Worm (Caenorhabditis elegans) whole organism, L3 larva: ENCODE data around the gene K01A12.3.

ENCODE experiments used
- R02D3.7 ChIP-seq: fragments of 150-350 bp; optimal IDR thresholded peaks from 2 replicates; lab custom pipeline; 2014; ENCODE audit warnings: missing biosample characterization, missing genetic modification characterization
- ZK546.5 ChIP-seq: sonication (generic microtip); optimal IDR thresholded peaks from 2 replicates; lab custom pipeline; 2017; ENCODE audit warnings: missing biosample characterization, missing genetic modification characterization
- ama-1 ChIP-seq: fragments of 150-350 bp; optimal IDR thresholded peaks from 2 replicates; lab custom pipeline; 2018
- ceh-16 ChIP-seq: sonication (generic microtip); optimal IDR thresholded peaks from 2 replicates; lab custom pipeline; 2017; ENCODE audit warnings: missing biosample characterization, missing genetic modification characterization
- ceh-28 ChIP-seq: fragments of 150-350 bp; optimal IDR thresholded peaks from 2 replicates; lab custom pipeline; 2014; ENCODE audit warnings: missing biosample characterization, missing genetic modification reagents, missing genetic modification characterization
- daf-12 ChIP-seq: fragments of 150-350 bp; optimal IDR thresholded peaks from 2 replicates; lab custom pipeline; 2014; ENCODE audit warnings: missing biosample characterization, missing genetic modification reagents, missing genetic modification characterization
- egl-27 ChIP-seq: sonication (generic microtip); optimal IDR thresholded peaks from 4 replicates; lab custom pipeline; 2017; ENCODE audit warnings: missing biosample characterization, missing genetic modification reagents, missing genetic modification characterization
- elt-2 ChIP-seq: sonication (generic microtip); optimal IDR thresholded peaks from 2 replicates; lab custom pipeline; 2016; ENCODE audit warnings: missing genetic modification reagents, mild to moderate bottlenecking, missing genetic modification characterization, missing compliant biosample characterization
- fkh-2 ChIP-seq: fragments of 150-350 bp; optimal IDR thresholded peaks from 2 replicates; lab custom pipeline; 2014; ENCODE audit warnings: missing biosample characterization, missing genetic modification reagents, missing genetic modification characterization
- fos-1 ChIP-seq: fragments of 150-350 bp; optimal IDR thresholded peaks from 2 replicates; lab custom pipeline; 2014; ENCODE audit warnings: missing biosample characterization, missing genetic modification characterization
- hmg-11 ChIP-seq: sonication (generic microtip); optimal IDR thresholded peaks from 2 replicates; lab custom pipeline; 2016; ENCODE audit warnings: missing genetic modification characterization, missing compliant biosample characterization
- lin-15B ChIP-seq: fragments of 150-350 bp; optimal IDR thresholded peaks from 2 replicates; lab custom pipeline; 2014; ENCODE audit warnings: missing biosample characterization, missing genetic modification characterization
- lin-39 ChIP-seq: fragments of 150-350 bp; optimal IDR thresholded peaks from 2 replicates; lab custom pipeline; 2018; ENCODE audit warnings: missing biosample characterization, missing genetic modification reagents, missing genetic modification characterization
- lsy-12 ChIP-seq: sonication (generic microtip); optimal IDR thresholded peaks from 2 replicates; lab custom pipeline; 2016; ENCODE audit warnings: mild to moderate bottlenecking, missing genetic modification characterization, missing compliant biosample characterization
- mml-1 ChIP-seq: fragments of 150-350 bp; sonication (generic microtip); optimal IDR thresholded peaks from 3 replicates; lab custom pipeline; 2014; ENCODE audit warnings: missing biosample characterization, missing genetic modification characterization
- nfya-1 ChIP-seq: sonication (generic microtip); optimal IDR thresholded peaks from 2 replicates; lab custom pipeline; 2017; ENCODE audit warnings: missing genetic modification characterization, mild to moderate bottlenecking, missing compliant biosample characterization, antibody characterized with exemption, moderate library complexity; ENCODE audit not compliant: insufficient read depth
- nhr-11 ChIP-seq: fragments of 150-350 bp; optimal IDR thresholded peaks from 2 replicates; lab custom pipeline; 2014; ENCODE audit warnings: missing biosample characterization, missing genetic modification characterization
- nhr-23 ChIP-seq: fragments of 150-350 bp; optimal IDR thresholded peaks from 2 replicates; lab custom pipeline; 2014; ENCODE audit warnings: missing biosample characterization, missing genetic modification reagents, missing genetic modification characterization
- nhr-237 ChIP-seq: fragments of 150-350 bp; optimal IDR thresholded peaks from 2 replicates; lab custom pipeline; 2014; ENCODE audit warnings: missing biosample characterization, missing genetic modification characterization
- nhr-25 ChIP-seq: sonication (generic microtip); optimal IDR thresholded peaks from 2 replicates; lab custom pipeline; 2017; ENCODE audit warnings: missing biosample characterization, missing genetic modification characterization
- nhr-28 ChIP-seq: fragments of 150-350 bp; optimal IDR thresholded peaks from 2 replicates; lab custom pipeline; 2014; ENCODE audit warnings: missing biosample characterization, missing genetic modification characterization
- nhr-43 ChIP-seq: sonication (generic microtip); optimal IDR thresholded peaks from 2 replicates; lab custom pipeline; 2016; ENCODE audit warnings: mild to moderate bottlenecking, missing genetic modification characterization, missing compliant biosample characterization; ENCODE audit not compliant: poor library complexity, severe bottlenecking
- nhr-76 ChIP-seq: fragments of 150-350 bp; sonication (generic microtip); optimal IDR thresholded peaks from 5 replicates; lab custom pipeline; 2014; ENCODE audit warnings: missing biosample characterization, missing genetic modification characterization
- nhr-77 ChIP-seq: fragments of 150-350 bp; optimal IDR thresholded peaks from 2 replicates; lab custom pipeline; 2014; ENCODE audit warnings: missing biosample characterization, missing genetic modification characterization
- pha-4 ChIP-seq: fragments of 150-350 bp; optimal IDR thresholded peaks from 2 replicates; lab custom pipeline; 2014; ENCODE audit warnings: missing biosample characterization, missing genetic modification reagents, missing genetic modification characterization
- pqm-1 ChIP-seq: fragments of 150-350 bp; optimal IDR thresholded peaks from 2 replicates; lab custom pipeline; 2017; ENCODE audit warnings: missing biosample characterization, missing genetic modification characterization, inconsistent platforms
- sea-2 ChIP-seq: fragments of 150-350 bp; sonication (generic microtip); optimal IDR thresholded peaks from 4 replicates; lab custom pipeline; 2014; ENCODE audit warnings: missing biosample characterization, missing genetic modification reagents, missing genetic modification characterization
- skn-1 ChIP-seq: fragments of 150-350 bp; optimal IDR thresholded peaks from 2 replicates; lab custom pipeline; 2014; ENCODE audit warnings: missing biosample characterization, missing genetic modification characterization
- snpc-4 ChIP-seq: fragments of 150-350 bp; optimal IDR thresholded peaks from 2 replicates; lab custom pipeline; 2014; ENCODE audit warnings: missing biosample characterization, missing genetic modification characterization
- tbx-2 ChIP-seq: sonication (generic microtip); optimal IDR thresholded peaks from 2 replicates; lab custom pipeline; 2016; ENCODE audit warnings: mild to moderate bottlenecking, missing genetic modification characterization, missing compliant biosample characterization
- zag-1 ChIP-seq: fragments of 150-350 bp; optimal IDR thresholded peaks from 2 replicates; lab custom pipeline; 2014; ENCODE audit warnings: missing biosample characterization, missing genetic modification characterization
- ztf-4 ChIP-seq: fragments of 150-350 bp; optimal IDR thresholded peaks from 2 replicates; lab custom pipeline; 2014; ENCODE audit warnings: missing biosample characterization, missing genetic modification characterization

The K01A12.3 gene

ce11 chrX:8643817-8644216 lies 18.8 kb upstream of the K01A12.3 start, which contains the start of gene stg-2:
TSS of gene stg-2 (minus strand) at chrX:8643917.
- TF ChIP-seq mml-1 (tag; lab: Kevin White, UChicago): no peak
- no peak for TF ChIP-seq snpc-4 (tag; lab: Kevin White, UChicago)
- TF ChIP-seq lin-15B (tag; lab: Kevin White, UChicago): no peak
- TF ChIP-seq nhr-237 (tag; lab: Kevin White, UChicago): no peak
- TF ChIP-seq nhr-28 (tag; lab: Kevin White, UChicago): no peak
- no peak for TF ChIP-seq elt-2
- no peak for TF ChIP-seq skn-1 (tag; lab: Kevin White, UChicago)
- TF ChIP-seq sea-2 (GFP tag; lab: Kevin White, UChicago): no peak
- TF ChIP-seq fos-1: no peak
- no peak for TF ChIP-seq lsy-12
- TF ChIP-seq nhr-77 (tag; lab: Kevin White, UChicago): no peak
- no peak for TF ChIP-seq R02D3.7 (tag; lab: Kevin White, UChicago)
- no peak for TF ChIP-seq ceh-28 (tag; lab: Kevin White, UChicago)
- TF ChIP-seq ama-1 (lab: Kevin White, UChicago): no peak
- no peak for TF ChIP-seq pha-4 (tag; lab: Kevin White, UChicago)
- no peak for TF ChIP-seq fkh-2
- TF ChIP-seq ceh-16: no peak

- TF ChIP-seq nhr-43: peak; percentile 49
- no peak for TF ChIP-seq ztf-4
- peak; percentile 16 for TF ChIP-seq elt-2
- TF ChIP-seq, all 47 proteins: peak for 2
Observed at ce11 chrX:8640654-8641053, 15.7 kb upstream of the K01A12.3 start.

ce11 chrX:8638679-8639184 lies 13.7 kb upstream of the K01A12.3 start:
- no peak for TF ChIP-seq pqm-1 (tag; lab: Kevin White, UChicago)
- TF ChIP-seq nhr-43: peak; percentile 45
- peak; percentile 10 for TF ChIP-seq lsy-12
- TF ChIP-seq nhr-25 (tag; lab: Kevin White, UChicago): peak; percentile 12
- no peak for TF ChIP-seq egl-27 (tag; lab: Kevin White, UChicago)

ce11 chrX:8623840-8624591 lies 974 bp downstream of the K01A12.3 start:
- peak; percentile 49 for TF ChIP-seq nhr-43
- TF ChIP-seq daf-12 (tag; lab: Kevin White, UChicago): no peak
- TF ChIP-seq nhr-28 (tag; lab: Kevin White, UChicago): no peak
- TF ChIP-seq nhr-76 (tag; lab: Kevin White, UChicago): no peak
- peak; percentile 47 for TF ChIP-seq lin-39 (tag; lab: Kevin White, UChicago)
- no peak for TF ChIP-seq nhr-23 (tag; lab: Kevin White, UChicago)
- peak; percentile 50 for TF ChIP-seq egl-27 (tag; lab: Kevin White, UChicago)
- no peak for TF ChIP-seq ZK546.5 (tag; lab: Kevin White, UChicago)
- TF ChIP-seq snpc-4 (tag; lab: Kevin White, UChicago): no peak
- TF ChIP-seq pha-4 (tag; lab: Kevin White, UChicago): peak; percentile 20
- no peak for TF ChIP-seq zag-1 (tag; lab: Kevin White, UChicago)
- peak; percentile 46 for TF ChIP-seq nhr-25 (tag; lab: Kevin White, UChicago)
- no peak for TF ChIP-seq ztf-4
- peak; percentile 40 for TF ChIP-seq nfya-1 (tag; lab: Kevin White, UChicago)
- peak; percentile 53 for TF ChIP-seq hmg-11 (tag; lab: Kevin White, UChicago)
- TF ChIP-seq elt-2: peak; percentile 21
- peak; percentile 8 for TF ChIP-seq ceh-28 (tag; lab: Kevin White, UChicago)
- TF ChIP-seq tbx-2: peak; percentile 63
- no peak for TF ChIP-seq ceh-16

- no peak for TF ChIP-seq pha-4 (tag; lab: Kevin White, UChicago)
Observed at ce11 chrX:8613053-8613452, 11.9 kb downstream of the K01A12.3 start, which contains the start of gene K01A12.2. TSS of gene K01A12.2 (plus strand) at chrX:8613353.

- peak; percentile 63 for TF ChIP-seq nhr-11
- no peak for TF ChIP-seq zag-1 (tag; lab: Kevin White, UChicago)
- TF ChIP-seq, all 47 proteins: peak for 1
Observed at ce11 chrX:8612278-8612677, 12.7 kb downstream of the K01A12.3 start.
